Fruit fly (Drosophila melanogaster): Measurements from ENCODE around the gene CG5177.

CG5177 gene

dm6 chr2L:7442929-7443328, 37.9 kb downstream of the CG5177 start (continued):
- TF ChIP-seq row (GFP tag; IDR thresholded peaks at IDR 0.05) (no peak; the same call in 1 of the 3 replicates), CG4820 (GFP tag; optimal IDR thresholded peaks at IDR 0.05) (no peak), CG9215 (GFP tag; IDR thresholded peaks at IDR 0.05) (peak; percentile 49; the same call in 1 of the 2 replicates), twi (tag; optimal IDR thresholded peaks at IDR 0.05) (no peak), kay (GFP tag; optimal IDR thresholded peaks at IDR 0.05) (no peak), CG4854 (GFP tag; optimal IDR thresholded peaks at IDR 0.05) (no peak), sisA (GFP tag; IDR thresholded peaks at IDR 0.05) (no peak), CG32532 (GFP tag; IDR thresholded peaks at IDR 0.05) (peak; percentile 75), Nf-YA (GFP tag; IDR thresholded peaks at IDR 0.05) (no peak), klu (GFP tag; IDR thresholded peaks at IDR 0.05) (no peak), org-1 (GFP tag; optimal IDR thresholded peaks at IDR 0.05) (no peak), toy (GFP tag; IDR thresholded peaks at IDR 0.05) (no peak), fd3F (GFP tag; optimal IDR thresholded peaks at IDR 0.05) (peak; percentile 47), ato (GFP tag; IDR thresholded peaks at IDR 0.05; ENCODE audit: partially characterized antibody) (no peak), sens (GFP tag) (peak; percentile 65), Rfx (GFP tag; IDR thresholded peaks at IDR 0.05) (peak; percentile 81), ase (GFP tag; IDR thresholded peaks at IDR 0.05) (no peak; the same call in 2 of the 3 replicates), pb (GFP tag; optimal IDR thresholded peaks at IDR 0.05) (no peak), CG13123 (GFP tag; optimal IDR thresholded peaks at IDR 0.05) (no peak), CG7745 (tag; optimal IDR thresholded peaks at IDR 0.05) (no peak), CG17359 (tag; optimal IDR thresholded peaks at IDR 0.05) (no peak), Mrtf (GFP tag; IDR thresholded peaks at IDR 0.05) (no peak), CG6175 (GFP tag; IDR thresholded peaks at IDR 0.05) (no peak), knrl (GFP tag; IDR thresholded peaks at IDR 0.05; ENCODE audit: partially characterized antibody) (no peak), CG12299 (tag; optimal IDR thresholded peaks at IDR 0.05) (no peak), maf-S (GFP tag; optimal IDR thresholded peaks at IDR 0.05) (no peak), E2f1 (GFP tag; IDR thresholded peaks at IDR 0.05) (peak; percentile 36; the same call in 1 of the 2 replicates), cg (GFP tag; optimal IDR thresholded peaks at IDR 0.05) (no peak), CG2875 (GFP tag; optimal IDR thresholded peaks at IDR 0.05) (no peak), CG17385 (GFP tag; optimal IDR thresholded peaks at IDR 0.05) (peak; percentile 27), Bteb2 (GFP tag; optimal IDR thresholded peaks at IDR 0.05) (no peak), CkIIα-i1 (GFP tag; IDR thresholded peaks at IDR 0.05) (no peak), ind (GFP tag; optimal IDR thresholded peaks at IDR 0.05) (peak; percentile 4), CrebB (tag; optimal IDR thresholded peaks at IDR 0.05) (no peak), CG8388 (GFP tag; optimal IDR thresholded peaks at IDR 0.05) (no peak), ftz-f1 (GFP tag; optimal IDR thresholded peaks at IDR 0.05) (no peak), CG16779 (GFP tag; IDR thresholded peaks at IDR 0.05) (0 out of 2 replicates have a peak, but pooled peaks have one; percentile 7), Elba2 (GFP tag; optimal IDR thresholded peaks at IDR 0.05) (no peak), danr (GFP tag; IDR thresholded peaks at IDR 0.05) (no peak), mld (GFP tag; IDR thresholded peaks at IDR 0.05; ENCODE audit: partially characterized antibody) (no peak), slbo (GFP tag; IDR thresholded peaks at IDR 0.05) (peak; percentile 73), pfk (GFP tag; optimal IDR thresholded peaks at IDR 0.05) (no peak), CG11085 (GFP tag; IDR thresholded peaks at IDR 0.05) (peak; percentile 35; the same call in 1 of the 2 replicates), CG4404 (GFP tag; IDR thresholded peaks at IDR 0.05) (no peak), chif (GFP tag; optimal IDR thresholded peaks at IDR 0.05) (no peak), sr (GFP tag; IDR thresholded peaks at IDR 0.05) (no peak), CG32772 (GFP tag; IDR thresholded peaks at IDR 0.05) (0 out of 2 replicates have a peak, but pooled peaks have one; percentile 14), CG1832 (GFP tag; optimal IDR thresholded peaks at IDR 0.05) (no peak), Atf3 (GFP tag; optimal IDR thresholded peaks at IDR 0.05) (no peak), CG10209 (GFP tag; optimal IDR thresholded peaks at IDR 0.05) (no peak), gsb (GFP tag; IDR thresholded peaks at IDR 0.05) (0 out of 2 replicates have a peak, but pooled peaks have one; percentile 36), salm (tag; optimal IDR thresholded peaks at IDR 0.05) (no peak)

All from whole organism, embryonic.